Worm (Caenorhabditis elegans): Measurements from ENCODE around the gene str-115.

ce11 chrV:11254980-11255379, 13.9 kb upstream of the str-115 start, which contains the start of gene srsx-31:
- TF ChIP-seq F22D6.2 (tag; optimal IDR thresholded peaks at IDR 0.05) = no peak
- no peak for TF ChIP-seq F57C9.4 (tag; optimal IDR thresholded peaks at IDR 0.05)
- TF ChIP-seq nhr-120 (GFP tag; IDR thresholded peaks at IDR 0.05) = no peak
- no peak for TF ChIP-seq bed-1 (GFP tag; IDR thresholded peaks at IDR 0.05)
- TF ChIP-seq cebp-2 (GFP tag; IDR thresholded peaks at IDR 0.05) = no peak
- no peak for TF ChIP-seq ceh-27 (GFP tag; optimal IDR thresholded peaks at IDR 0.05)
- TF ChIP-seq ccch-3 (GFP tag; optimal IDR thresholded peaks at IDR 0.05) = no peak
- TF ChIP-seq egl-18 (GFP tag; IDR thresholded peaks at IDR 0.05) = no peak
- TF ChIP-seq snpc-3.4 (tag; optimal IDR thresholded peaks at IDR 0.05) = no peak
- TF ChIP-seq nfya-1 (tag; optimal IDR thresholded peaks at IDR 0.05; ENCODE audit: borderline replicate concordance, insufficient read depth) = no peak
- TF ChIP-seq K11D2.4 (GFP tag; IDR thresholded peaks at IDR 0.05) = no peak
- TF ChIP-seq snpc-1.3 (tag; optimal IDR thresholded peaks at IDR 0.05; ENCODE audit: insufficient read depth) = no peak

All from whole organism, young adult.